Worm (Caenorhabditis elegans): ENCODE measurements around the gene F09E10.6.
A peak's percentile ranks its signal among the peaks of the same experiment; 100 is the strongest.

The F09E10.6 gene

DNA sequence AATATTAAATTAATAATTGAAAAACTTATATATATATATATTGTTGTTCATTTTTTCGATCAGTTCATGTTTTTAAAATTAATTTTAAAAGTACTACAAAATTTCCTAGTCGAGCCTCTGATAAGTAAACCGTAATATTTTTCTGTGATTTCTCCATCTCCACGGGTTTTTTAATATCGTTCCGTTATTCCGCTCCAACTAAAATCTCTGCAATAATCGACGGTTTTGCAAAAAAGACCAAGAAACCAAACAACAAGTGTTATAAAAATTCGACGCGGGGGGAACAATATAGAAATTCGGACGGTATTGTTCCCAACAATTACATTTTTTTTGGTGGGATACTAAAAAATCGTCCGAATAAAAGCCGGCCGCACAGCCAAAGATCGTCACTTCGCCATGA is 5.0 kb upstream of the F09E10.6 start, which contains the start of gene F09E10.1:
F09E10.1 (plus strand) TSS at position 301 of the 400 bp plus-strand sequence.
- TF ChIP-seq hlh-8 (tag; optimal IDR thresholded peaks at IDR 0.05) = no peak

DNA sequence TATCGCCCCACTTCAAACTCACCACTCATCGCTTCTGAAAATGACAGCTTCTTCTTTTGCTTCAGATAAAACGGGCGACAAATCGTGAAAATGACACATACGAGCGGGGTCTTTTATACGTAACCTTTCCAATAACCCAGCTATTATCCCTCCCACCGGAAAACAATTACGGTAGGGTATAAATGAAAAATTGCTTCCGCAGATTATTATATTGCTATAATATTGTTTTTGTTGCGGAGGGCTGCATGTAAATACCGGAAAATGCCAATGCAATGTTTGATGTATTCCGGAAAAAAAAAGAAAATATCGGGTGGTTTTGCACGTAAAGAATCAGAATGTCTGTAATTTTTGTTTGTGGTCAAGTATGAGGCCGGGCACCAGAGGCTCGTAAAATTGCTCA is 4.3 kb upstream of the F09E10.6 start, which contains the start of gene F09E10.7:
F09E10.7 (minus strand) TSS at position 101 of the 400 bp plus-strand sequence.
- TF ChIP-seq ets-4 (tag; optimal IDR thresholded peaks at IDR 0.05) (no peak), tbx-2 (tag; optimal IDR thresholded peaks at IDR 0.05) (no peak), pros-1 (tag; optimal IDR thresholded peaks at IDR 0.05) (no peak), fkh-10 (GFP tag; optimal IDR thresholded peaks at IDR 0.05) (no peak), hlh-6 (tag; optimal IDR thresholded peaks at IDR 0.05) (no peak), ceh-30 (tag; optimal IDR thresholded peaks at IDR 0.05) (no peak), npax-4 (tag; optimal IDR thresholded peaks at IDR 0.05) (no peak), hlh-8 (tag; optimal IDR thresholded peaks at IDR 0.05) (no peak), hlh-30 (tag; optimal IDR thresholded peaks at IDR 0.05; ENCODE audit: insufficient read depth) (no peak), sox-2 (GFP tag; IDR thresholded peaks at IDR 0.05) (no peak), pax-1 (tag; optimal IDR thresholded peaks at IDR 0.05) (no peak), ttx-3 (tag; optimal IDR thresholded peaks at IDR 0.05) (no peak), ahr-1 (tag; optimal IDR thresholded peaks at IDR 0.05) (no peak), syd-9 (tag; optimal IDR thresholded peaks at IDR 0.05) (no peak), unc-86 (tag; optimal IDR thresholded peaks at IDR 0.05) (no peak), dmd-4 (tag; optimal IDR thresholded peaks at IDR 0.05; ENCODE audit: borderline replicate concordance) (no peak), sdc-2 (tag; optimal IDR thresholded peaks at IDR 0.05) (no peak), unc-3 (GFP tag; conservative IDR thresholded peaks at IDR 0.05) (no peak), unc-3 (tag; optimal IDR thresholded peaks at IDR 0.05) (no peak)

- TF ChIP-seq dmd-4 (tag; optimal IDR thresholded peaks at IDR 0.05; ENCODE audit: borderline replicate concordance) (no peak), sox-4 (tag; optimal IDR thresholded peaks at IDR 0.05) (no peak), ceh-6 (GFP tag; optimal IDR thresholded peaks at IDR 0.05) (no peak), fkh-6 (tag; optimal IDR thresholded peaks at IDR 0.05) (no peak), zip-5 (tag; optimal IDR thresholded peaks at IDR 0.05) (no peak), hlh-6 (tag; optimal IDR thresholded peaks at IDR 0.05) (no peak), nhr-232 (tag; optimal IDR thresholded peaks at IDR 0.05) (no peak), unc-42 (tag; optimal IDR thresholded peaks at IDR 0.05) (no peak), npax-4 (tag; optimal IDR thresholded peaks at IDR 0.05) (no peak), lin-11 (tag; optimal IDR thresholded peaks at IDR 0.05) (no peak), unc-86 (tag; optimal IDR thresholded peaks at IDR 0.05) (no peak), C08G9.2 (tag; optimal IDR thresholded peaks at IDR 0.05) (no peak), dve-1 (tag; optimal IDR thresholded peaks at IDR 0.05) (no peak), fax-1 (tag; optimal IDR thresholded peaks at IDR 0.05) (no peak), syd-9 (tag; optimal IDR thresholded peaks at IDR 0.05) (no peak), ama-1 (optimal IDR thresholded peaks at IDR 0.05) (no peak), ttx-3 (tag; optimal IDR thresholded peaks at IDR 0.05) (no peak), nhr-11 (tag; optimal IDR thresholded peaks at IDR 0.05) (no peak), gmeb-2 (tag; optimal IDR thresholded peaks at IDR 0.05) (no peak)
Measured at ce11 chrX:1499499-1499898, 2.0 kb upstream of the F09E10.6 start.

DNA sequence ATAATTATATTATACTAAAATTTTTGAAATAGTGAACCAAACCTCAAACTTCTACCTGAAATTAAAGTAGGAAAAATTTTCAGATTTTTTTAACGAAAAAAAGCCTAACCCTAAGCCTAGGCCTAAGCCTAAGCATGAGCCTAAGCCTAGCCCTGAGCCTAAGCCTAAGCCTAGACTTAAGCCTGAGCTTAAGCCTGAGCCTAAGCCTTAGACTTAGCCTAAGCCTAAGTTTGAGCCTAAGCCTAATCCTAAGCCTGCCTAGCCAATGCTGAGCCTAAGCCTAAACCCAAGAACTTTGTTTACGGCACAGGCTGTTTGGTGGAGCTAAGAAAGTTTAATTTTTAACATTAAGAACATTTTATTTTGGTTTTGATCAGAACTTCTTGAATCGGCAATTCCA is 1.5 kb downstream of the F09E10.6 start:
- TF ChIP-seq ceh-34 (tag; optimal IDR thresholded peaks at IDR 0.05) (no peak), dve-1 (tag; optimal IDR thresholded peaks at IDR 0.05) (peak; percentile 65)

DNA sequence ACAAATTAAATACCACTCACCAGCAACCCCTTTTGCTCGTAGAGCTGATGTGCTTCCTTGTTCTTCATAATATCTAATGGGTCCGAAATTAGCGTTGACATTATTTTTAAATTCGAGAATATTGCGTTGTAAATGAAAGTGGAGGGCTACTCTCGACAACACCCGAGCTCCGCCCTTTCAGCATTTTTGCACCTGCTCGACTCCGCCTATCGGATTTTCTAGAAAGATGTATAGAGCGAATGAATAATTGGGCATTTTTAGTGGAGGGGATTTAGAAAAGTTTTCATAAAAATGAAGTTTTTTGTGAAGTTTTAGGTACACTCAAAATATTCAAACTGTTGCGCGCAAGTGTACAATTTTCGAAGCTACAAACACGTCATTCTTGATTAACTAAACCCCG is 3.2 kb downstream of the F09E10.6 start, which contains the start of gene F09E10.5:
F09E10.5 (minus strand) TSS at position 101 of the 400 bp plus-strand sequence.
- no peak for TF ChIP-seq sdc-2 (tag; optimal IDR thresholded peaks at IDR 0.05)

- TF ChIP-seq ceh-6 (GFP tag; optimal IDR thresholded peaks at IDR 0.05) (no peak), sdc-2 (tag; optimal IDR thresholded peaks at IDR 0.05) (peak; percentile 95), odd-2 (tag; optimal IDR thresholded peaks at IDR 0.05) (no peak)
Measured at ce11 chrX:1492174-1492573, 5.3 kb downstream of the F09E10.6 start.
